Fruit fly (Drosophila melanogaster) whole organism, embryonic: ENCODE data around the gene cbt.

Experiments used
- ATbp ChIP-seq: fragments of 200-800 bp; sonication (Bioruptor generic); optimal IDR thresholded peaks from 2 replicates; lab custom pipeline; 2017; ENCODE audit warnings: missing biosample characterization, mild to moderate bottlenecking, missing genetic modification characterization, missing genetic modification reagents
- Adf1 ChIP-seq: fragments of 200-800 bp; sonication (Bioruptor generic); IDR thresholded peaks from 2 replicates; pipeline ENCODE4 v1.3.6; 2022; ENCODE audit warnings: missing biosample characterization, missing genetic modification characterization
- Aef1 ChIP-seq: fragments of 200-800 bp; sonication (Bioruptor generic); IDR thresholded peaks from 3 replicates; pipeline ENCODE4 v1.3.6; 2022; ENCODE audit warnings: missing biosample characterization, missing genetic modification characterization
- Bteb2 ChIP-seq: fragments of 200-800 bp; sonication (Bioruptor generic); optimal IDR thresholded peaks from 2 replicates; lab custom pipeline; 2016; ENCODE audit warnings: missing biosample characterization, missing genetic modification characterization
- CG10366 ChIP-seq: fragments of 200-800 bp; sonication (Bioruptor generic); IDR thresholded peaks from 2 replicates; pipeline ENCODE4 v1.3.6; 2022; ENCODE audit warnings: missing biosample characterization, missing genetic modification characterization
- CG10654 ChIP-seq: fragments of 200-800 bp; sonication (Bioruptor generic); optimal IDR thresholded peaks from 2 replicates; lab custom pipeline; 2016; ENCODE audit warnings: missing biosample characterization, missing genetic modification characterization
- CG11696 ChIP-seq: fragments of 200-800 bp; sonication (Bioruptor generic); IDR thresholded peaks from 2 replicates; pipeline ENCODE4 v1.3.6; 2022; ENCODE audit warnings: missing biosample characterization, missing genetic modification characterization
- CG11723 ChIP-seq: fragments of 200-800 bp; sonication (Bioruptor generic); optimal IDR thresholded peaks from 2 replicates; lab custom pipeline; 2017; ENCODE audit warnings: missing biosample characterization, mild to moderate bottlenecking, missing genetic modification characterization
- CG13123 ChIP-seq: fragments of 200-800 bp; sonication (Bioruptor generic); optimal IDR thresholded peaks from 2 replicates; lab custom pipeline; 2016; ENCODE audit warnings: missing biosample characterization, missing genetic modification characterization
- CG13775 ChIP-seq: fragments of 200-800 bp; sonication (Bioruptor generic); optimal IDR thresholded peaks from 3 replicates; lab custom pipeline; 2017; ENCODE audit warnings: missing biosample characterization, mild to moderate bottlenecking, missing genetic modification characterization
- CG14441 ChIP-seq: fragments of 200-800 bp; sonication (Bioruptor generic); IDR thresholded peaks from 2 replicates; pipeline ENCODE4 v1.3.6; 2022; ENCODE audit warnings: missing biosample characterization, missing genetic modification characterization
- CG17328 ChIP-seq: fragments of 200-800 bp; sonication (Bioruptor generic); IDR thresholded peaks from 2 replicates; pipeline ENCODE4 v1.3.6; 2022; ENCODE audit warnings: missing biosample characterization, missing genetic modification characterization
- CG17829 ChIP-seq: fragments of 200-800 bp; optimal IDR thresholded peaks from 2 replicates; lab custom pipeline; 2019; ENCODE audit warnings: missing biosample characterization, mild to moderate bottlenecking, missing genetic modification characterization, moderate library complexity
- CG2129 ChIP-seq: fragments of 200-800 bp; sonication (Bioruptor generic); IDR thresholded peaks from 2 replicates; pipeline ENCODE4 v1.3.6; 2022; ENCODE audit warnings: missing biosample characterization, missing genetic modification characterization; ENCODE audit not compliant: partially characterized antibody
- CG2875 ChIP-seq: fragments of 200-800 bp; sonication (Bioruptor generic); optimal IDR thresholded peaks from 2 replicates; lab custom pipeline; 2017; ENCODE audit warnings: missing biosample characterization, mild to moderate bottlenecking, missing genetic modification characterization, missing genetic modification reagents
- CG33557 ChIP-seq: fragments of 200-800 bp; sonication (Bioruptor generic); optimal IDR thresholded peaks from 2 replicates; lab custom pipeline; 2019; ENCODE audit warnings: missing biosample characterization, mild to moderate bottlenecking, missing genetic modification characterization, moderate library complexity
- CG3838 ChIP-seq: fragments of 200-800 bp; sonication (Bioruptor generic); optimal IDR thresholded peaks from 3 replicates; lab custom pipeline; 2016; ENCODE audit warnings: missing biosample characterization, missing genetic modification characterization
- CG7357 ChIP-seq: fragments of 200-800 bp; sonication (Bioruptor generic); IDR thresholded peaks from 3 replicates; pipeline ENCODE4 v1.3.6; 2022; ENCODE audit warnings: missing biosample characterization, missing genetic modification characterization
- CG7556 ChIP-seq: fragments of 200-800 bp; sonication (Bioruptor generic); optimal IDR thresholded peaks from 2 replicates; lab custom pipeline; 2017; ENCODE audit warnings: missing biosample characterization, mild to moderate bottlenecking, missing genetic modification characterization
- CG7745 ChIP-seq: fragments of 200-800 bp; sonication (Bioruptor generic); optimal IDR thresholded peaks from 2 replicates; lab custom pipeline; 2018; ENCODE audit warnings: missing biosample characterization, mild to moderate bottlenecking, missing genetic modification characterization, moderate library complexity
- CG7839 ChIP-seq: fragments of 200-800 bp; sonication (Bioruptor generic); optimal IDR thresholded peaks from 3 replicates; lab custom pipeline; 2018; ENCODE audit warnings: missing biosample characterization, mild to moderate bottlenecking, missing genetic modification characterization, moderate library complexity
- CG8281 ChIP-seq: fragments of 200-800 bp; sonication (Bioruptor generic); optimal IDR thresholded peaks from 2 replicates; lab custom pipeline; 2018; ENCODE audit warnings: missing biosample characterization, mild to moderate bottlenecking, missing genetic modification characterization, moderate library complexity
- CG8388 ChIP-seq: fragments of 200-800 bp; sonication (Bioruptor generic); optimal IDR thresholded peaks from 2 replicates; lab custom pipeline; 2019; ENCODE audit warnings: missing biosample characterization, mild to moderate bottlenecking, missing genetic modification characterization, moderate library complexity
- CG8924 ChIP-seq: fragments of 200-800 bp; optimal IDR thresholded peaks from 3 replicates; lab custom pipeline; 2019; ENCODE audit warnings: missing biosample characterization, mild to moderate bottlenecking, missing genetic modification characterization, moderate library complexity
- CG9876 ChIP-seq: fragments of 200-800 bp; sonication (Bioruptor generic); optimal IDR thresholded peaks from 2 replicates; lab custom pipeline; 2016; ENCODE audit warnings: missing biosample characterization, missing genetic modification characterization
- CTCF ChIP-seq: fragments of 200-800 bp; sonication (Bioruptor generic); optimal IDR thresholded peaks from 2 replicates; lab custom pipeline; 2017; ENCODE audit warnings: missing biosample characterization, mild to moderate bottlenecking, missing genetic modification characterization, moderate library complexity
- CkIIα-i1 ChIP-seq: fragments of 200-800 bp; sonication (Bioruptor generic); IDR thresholded peaks from 2 replicates; pipeline ENCODE4 v1.3.6; 2022; ENCODE audit warnings: missing biosample characterization, missing genetic modification characterization
- D ChIP-seq, 2 experiments: fragments of 200-800 bp in 1 of 2; fragments of >200 bp in 1 of 2; sonication (Bioruptor generic) in 1 of 2; optimal IDR thresholded peaks; 2 replicates in 1 of 2; 3 replicates in 1 of 2; lab custom pipeline; 2017; ENCODE audit warnings: mild to moderate bottlenecking in 1 of 2, missing biosample characterization in 1 of 2, missing genetic modification characterization in 1 of 2, missing genetic modification reagents in 1 of 2
- D19B ChIP-seq: fragments of 200-800 bp; sonication (Bioruptor generic); optimal IDR thresholded peaks from 2 replicates; lab custom pipeline; 2017; ENCODE audit warnings: missing biosample characterization, mild to moderate bottlenecking, missing genetic modification characterization
- Doc2 ChIP-seq: fragments of 200-800 bp; sonication (Bioruptor generic); IDR thresholded peaks from 2 replicates; pipeline ENCODE4 v1.3.6; 2022; ENCODE audit warnings: missing biosample characterization, missing genetic modification characterization
- Gsc ChIP-seq: fragments of 200-800 bp; sonication (Bioruptor generic); IDR thresholded peaks from 2 replicates; pipeline ENCODE4 v1.3.6; 2022; ENCODE audit warnings: missing biosample characterization, missing genetic modification characterization
- H2.0 ChIP-seq: fragments of 200-800 bp; sonication (Bioruptor generic); IDR thresholded peaks from 2 replicates; pipeline ENCODE4 v1.3.6; 2022; ENCODE audit warnings: missing biosample characterization, missing genetic modification characterization
- Sox102F ChIP-seq: fragments of 200-800 bp; sonication (Bioruptor generic); optimal IDR thresholded peaks from 2 replicates; lab custom pipeline; 2018; ENCODE audit warnings: missing biosample characterization, mild to moderate bottlenecking, missing genetic modification characterization, moderate library complexity
- Stat92E ChIP-seq, 3 experiments: fragments of >200 bp in 2 of 3; fragments of 200-800 bp in 1 of 3; sonication (Bioruptor generic) in 1 of 3; optimal IDR thresholded peaks; 2 replicates each; lab custom pipeline; 2017 to 2019; ENCODE audit warnings: missing biosample characterization in 3 of 3, missing genetic modification characterization in 3 of 3, mild to moderate bottlenecking in 1 of 3, moderate library complexity in 1 of 3
- Trl ChIP-seq, 3 experiments: fragments of >200 bp in 2 of 3; fragments of 200-800 bp in 1 of 3; sonication (Bioruptor generic) in 1 of 3; optimal IDR thresholded peaks; 2 replicates in 1 of 3; 3 replicates in 2 of 3; lab custom pipeline; 2016 to 2017; ENCODE audit warnings: missing biosample characterization in 1 of 3, missing genetic modification characterization in 1 of 3
- amos ChIP-seq: fragments of 200-800 bp; sonication (Bioruptor generic); IDR thresholded peaks from 2 replicates; pipeline ENCODE4 v1.3.6; 2022; ENCODE audit warnings: missing biosample characterization, missing genetic modification characterization; ENCODE audit not compliant: partially characterized antibody
- ase ChIP-seq: fragments of 200-800 bp; sonication (Bioruptor generic); IDR thresholded peaks from 3 replicates; pipeline ENCODE4 v1.3.6; 2022; ENCODE audit warnings: missing biosample characterization, missing genetic modification characterization
- chn ChIP-seq: fragments of 200-800 bp; sonication (Bioruptor generic); optimal IDR thresholded peaks from 2 replicates; lab custom pipeline; 2016; ENCODE audit warnings: missing biosample characterization, missing genetic modification characterization
- disco-r ChIP-seq: fragments of 200-800 bp; sonication (Bioruptor generic); optimal IDR thresholded peaks from 2 replicates; lab custom pipeline; 2016; ENCODE audit warnings: missing biosample characterization, missing genetic modification characterization
- dmrt99B ChIP-seq: fragments of 200-800 bp; sonication (Bioruptor generic); optimal IDR thresholded peaks from 2 replicates; lab custom pipeline; 2018; ENCODE audit warnings: missing biosample characterization, mild to moderate bottlenecking, missing genetic modification characterization, moderate library complexity
- dpn ChIP-seq, 2 experiments: fragments of 200-800 bp; sonication (Bioruptor generic); optimal IDR thresholded peaks; 3 replicates each; lab custom pipeline; 2016; ENCODE audit warnings: missing biosample characterization in 2 of 2, missing genetic modification characterization in 2 of 2
- gem ChIP-seq: fragments of 200-800 bp; sonication (Bioruptor generic); optimal IDR thresholded peaks from 2 replicates; lab custom pipeline; 2019; ENCODE audit warnings: missing biosample characterization, mild to moderate bottlenecking, missing genetic modification characterization, moderate library complexity
- jigr1 ChIP-seq: fragments of 200-800 bp; sonication (Bioruptor generic); IDR thresholded peaks from 3 replicates; pipeline ENCODE4 v1.3.6; 2022; ENCODE audit warnings: missing biosample characterization, missing genetic modification characterization
- pnt ChIP-seq: fragments of 200-800 bp; sonication (Bioruptor generic); optimal IDR thresholded peaks from 3 replicates; lab custom pipeline; 2016; ENCODE audit warnings: missing biosample characterization, missing genetic modification characterization
- sens-2 ChIP-seq: fragments of 200-800 bp; sonication (Bioruptor generic); IDR thresholded peaks from 2 replicates; pipeline ENCODE4 v1.3.6; 2022; ENCODE audit warnings: missing biosample characterization, missing genetic modification characterization
- sqz ChIP-seq: fragments of 200-800 bp; sonication (Bioruptor generic); optimal IDR thresholded peaks from 3 replicates; lab custom pipeline; 2018; ENCODE audit warnings: missing biosample characterization, mild to moderate bottlenecking, missing genetic modification characterization
- unpg ChIP-seq: fragments of 200-800 bp; sonication (Bioruptor generic); optimal IDR thresholded peaks from 3 replicates; lab custom pipeline; 2018; ENCODE audit warnings: missing biosample characterization, mild to moderate bottlenecking, missing genetic modification characterization, moderate library complexity
- wek ChIP-seq: fragments of 200-800 bp; sonication (Bioruptor generic); optimal IDR thresholded peaks from 3 replicates; lab custom pipeline; 2018; ENCODE audit warnings: missing biosample characterization, mild to moderate bottlenecking, missing genetic modification characterization, moderate library complexity
- z ChIP-seq: fragments of 200-800 bp; sonication (Bioruptor generic); IDR thresholded peaks from 3 replicates; pipeline ENCODE4 v1.3.6; 2022; ENCODE audit warnings: missing biosample characterization, missing genetic modification characterization

cbt gene

dm6 chr2L:429680-430484 lies 49.6 kb downstream of the cbt start (continued):
- TF ChIP-seq D (optimal IDR thresholded peaks at IDR 0.05; lab: Kevin White, UChicago) (no peak), D (GFP tag; optimal IDR thresholded peaks at IDR 0.05; lab: Kevin White, UChicago) (peak; percentile 12), CG8281 (tag; lab: Kevin White, UChicago) (no peak), ATbp (GFP tag; lab: Kevin White, UChicago) (peak; percentile 13), jigr1 (GFP tag; lab: Robert Waterston, UW) (no peak), CG11696 (GFP tag; lab: Robert Waterston, UW) (no peak), CG8924 (tag; lab: Kevin White, UChicago) (peak; percentile 46), CG7357 (GFP tag; lab: Robert Waterston, UW) (peak; percentile 37; the same call in 2 of the 3 replicates), wek (no peak), Aef1 (GFP tag; lab: Robert Waterston, UW) (peak; percentile 42; the same call in 2 of the 3 replicates), CG3838 (no peak), CTCF (GFP tag; lab: Kevin White, UChicago) (no peak), CG7839 (tag; lab: Kevin White, UChicago) (peak; percentile 55), CG13775 (peak; percentile 20), Doc2 (GFP tag; lab: Robert Waterston, UW) (no peak), CG2129 (GFP tag; lab: Robert Waterston, UW) (no peak), amos (no peak), dmrt99B (tag; lab: Kevin White, UChicago) (peak; percentile 25), Gsc (no peak), CG33557 (GFP tag; lab: Kevin White, UChicago) (peak; percentile 49), CG13123 (GFP tag; lab: Kevin White, UChicago) (no peak), disco-r (GFP tag; lab: Kevin White, UChicago) (no peak), D19B (peak; percentile 51), CG11723 (GFP tag; lab: Kevin White, UChicago) (no peak), CG9876 (GFP tag; lab: Kevin White, UChicago) (peak; percentile 26), CG8388 (GFP tag; lab: Kevin White, UChicago) (peak; percentile 48), ase (GFP tag; lab: Robert Waterston, UW) (no peak), CG17829 (peak; percentile 42), H2.0 (no peak), CG7556 (GFP tag; lab: Kevin White, UChicago) (peak; percentile 29), Trl (optimal IDR thresholded peaks at IDR 0.05; lab: Kevin White, UChicago) (no peak), Trl (GFP tag; optimal IDR thresholded peaks at IDR 0.05; lab: Kevin White, UChicago) (peak; percentile 38), CG14441 (GFP tag; lab: Robert Waterston, UW) (no peak), gem (tag; lab: Kevin White, UChicago) (peak; percentile 67), dpn (GFP tag; optimal IDR thresholded peaks at IDR 0.05; lab: Kevin White, UChicago) (peak; percentile 23 to 50), unpg (GFP tag; lab: Kevin White, UChicago) (peak; percentile 42), sens-2 (no peak), Adf1 (GFP tag; lab: Robert Waterston, UW) (no peak), Stat92E (GFP tag; optimal IDR thresholded peaks at IDR 0.05; lab: Kevin White, UChicago) (no peak), CG10366 (GFP tag; lab: Robert Waterston, UW) (peak; percentile 39), Sox102F (GFP tag; lab: Kevin White, UChicago) (peak; percentile 38), CkIIα-i1 (GFP tag; lab: Robert Waterston, UW) (no peak), z (no peak), pnt (GFP tag; lab: Kevin White, UChicago) (peak; percentile 48), sqz (GFP tag; lab: Kevin White, UChicago) (peak; percentile 50), CG2875 (GFP tag; lab: Kevin White, UChicago) (peak; percentile 25), CG10654 (GFP tag; lab: Kevin White, UChicago) (peak; percentile 19), chn (GFP tag; lab: Kevin White, UChicago) (peak; percentile 48), Bteb2 (peak; percentile 23), CG7745 (no peak), CG17328 (peak; percentile 55)
